Fruit fly (Drosophila melanogaster) whole organism: ENCODE measurements around the gene CG17754.

Experiments
- CG8478 ChIP-seq: fragments of >200 bp; optimal IDR thresholded peaks from 2 replicates; lab custom pipeline; 2018; ENCODE audit warnings: inconsistent platforms
- Dll ChIP-seq: fragments of >200 bp; optimal IDR thresholded peaks from 2 replicates; lab custom pipeline; 2017
- pan ChIP-seq: fragments of >200 bp; optimal IDR thresholded peaks from 2 replicates; lab custom pipeline; 2017
- psq ChIP-seq: fragments of >200 bp; optimal IDR thresholded peaks from 2 replicates; lab custom pipeline; 2017
- usp ChIP-seq: fragments of >200 bp; optimal IDR thresholded peaks from 2 replicates; lab custom pipeline; 2017; ENCODE audit warnings: missing biosample characterization, missing genetic modification characterization, mixed read lengths

DNA sequence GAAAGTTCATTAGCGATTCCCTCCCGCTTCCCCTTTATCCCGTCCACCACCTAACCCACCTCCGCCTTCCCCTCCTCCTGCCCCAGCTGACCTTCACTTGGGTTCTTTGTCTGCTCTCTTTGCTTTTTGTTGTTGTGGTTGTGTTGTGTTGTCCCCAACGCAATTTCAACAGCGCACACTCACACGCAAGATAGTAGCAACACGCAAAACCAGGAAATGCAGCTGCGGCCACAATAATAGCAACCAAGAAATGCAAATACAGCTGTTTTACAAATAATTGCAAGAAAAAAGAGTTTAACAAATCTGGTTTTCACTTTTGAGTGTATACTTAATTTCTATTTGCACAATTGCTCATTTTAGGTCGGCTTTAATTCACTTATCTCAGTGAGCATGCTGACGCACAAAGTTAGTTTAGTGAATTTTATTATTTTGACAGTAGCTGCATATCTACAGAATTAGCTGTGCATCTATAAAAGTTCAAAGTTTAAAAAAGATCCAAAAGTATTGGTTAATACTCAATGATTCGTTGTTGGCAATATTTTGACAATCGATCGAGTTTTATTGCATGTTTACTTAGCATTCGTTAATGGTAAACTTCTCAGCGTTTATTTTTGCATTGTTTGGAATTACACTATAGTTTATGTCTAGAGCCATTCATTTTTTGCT, 1.1 kb downstream of the CG17754 start:
- TF ChIP-seq pan (lab: Kevin White, UChicago) (no peak), usp (GFP tag; lab: Kevin White, UChicago) (no peak), CG8478 (lab: Kevin White, UChicago) (no peak), psq (lab: Kevin White, UChicago) (no peak), Dll (lab: Kevin White, UChicago) (no peak)
